Fruit fly (Drosophila melanogaster) whole organism, embryonic: ENCODE data around the gene Sema5c.

ENCODE experiments used
- Atf-2 ChIP-seq: fragments of 200-800 bp; sonication (Bioruptor generic); optimal IDR thresholded peaks from 2 replicates; lab custom pipeline; 2016; ENCODE audit warnings: missing biosample characterization, missing genetic modification characterization
- Bdp1 ChIP-seq: fragments of 200-800 bp; sonication (Bioruptor generic); optimal IDR thresholded peaks from 3 replicates; lab custom pipeline; 2016; ENCODE audit warnings: missing biosample characterization, missing genetic modification characterization
- CG10565 ChIP-seq: fragments of 200-800 bp; sonication (Bioruptor generic); optimal IDR thresholded peaks from 3 replicates; lab custom pipeline; 2016; ENCODE audit warnings: missing biosample characterization, mild to moderate bottlenecking, missing genetic modification characterization
- CG14710 ChIP-seq: fragments of 200-800 bp; sonication (Bioruptor generic); optimal IDR thresholded peaks from 3 replicates; lab custom pipeline; 2019; ENCODE audit warnings: missing biosample characterization, mild to moderate bottlenecking, missing genetic modification characterization, moderate library complexity
- CG15479 ChIP-seq: fragments of 200-800 bp; sonication (Bioruptor generic); optimal IDR thresholded peaks from 3 replicates; lab custom pipeline; 2019; ENCODE audit warnings: missing biosample characterization, mild to moderate bottlenecking, missing genetic modification characterization, moderate library complexity
- CG15696 ChIP-seq: fragments of 200-800 bp; sonication (Bioruptor generic); optimal IDR thresholded peaks from 2 replicates; lab custom pipeline; 2019; ENCODE audit warnings: missing biosample characterization, mild to moderate bottlenecking, missing genetic modification characterization, moderate library complexity
- CG17328 ChIP-seq: fragments of 200-800 bp; sonication (Bioruptor generic); IDR thresholded peaks from 2 replicates; pipeline ENCODE4 v1.3.6; 2022; ENCODE audit warnings: missing biosample characterization, missing genetic modification characterization
- CG18619 ChIP-seq: fragments of 200-800 bp; sonication (Bioruptor generic); optimal IDR thresholded peaks from 3 replicates; lab custom pipeline; 2017; ENCODE audit warnings: missing biosample characterization, mild to moderate bottlenecking, missing genetic modification characterization
- CG2875 ChIP-seq: fragments of 200-800 bp; sonication (Bioruptor generic); optimal IDR thresholded peaks from 2 replicates; lab custom pipeline; 2017; ENCODE audit warnings: missing biosample characterization, mild to moderate bottlenecking, missing genetic modification characterization, missing genetic modification reagents
- CG30020 ChIP-seq: fragments of 200-800 bp; optimal IDR thresholded peaks from 2 replicates; lab custom pipeline; 2019; ENCODE audit warnings: missing biosample characterization, mild to moderate bottlenecking, missing genetic modification characterization, moderate library complexity
- CG31441 ChIP-seq: fragments of 200-800 bp; sonication (Bioruptor generic); IDR thresholded peaks from 2 replicates; pipeline ENCODE4 v1.3.6; 2022; ENCODE audit warnings: missing biosample characterization, missing genetic modification characterization
- CG32767 ChIP-seq: fragments of 200-800 bp; sonication (Bioruptor generic); IDR thresholded peaks from 2 replicates; pipeline ENCODE4 v1.3.6; 2022; ENCODE audit warnings: missing biosample characterization, missing genetic modification characterization
- CG33213 ChIP-seq: fragments of 200-800 bp; sonication (Bioruptor generic); optimal IDR thresholded peaks from 3 replicates; lab custom pipeline; 2016; ENCODE audit warnings: missing biosample characterization, missing genetic modification characterization
- CG6854 ChIP-seq: fragments of 200-800 bp; sonication (Bioruptor generic); optimal IDR thresholded peaks from 3 replicates; lab custom pipeline; 2017; ENCODE audit warnings: missing biosample characterization, mild to moderate bottlenecking, missing genetic modification characterization
- CG7786 ChIP-seq: fragments of 200-800 bp; sonication (Bioruptor generic); optimal IDR thresholded peaks from 2 replicates; lab custom pipeline; 2016; ENCODE audit warnings: missing biosample characterization, missing genetic modification characterization
- CG8089 ChIP-seq: fragments of 200-800 bp; sonication (Bioruptor generic); optimal IDR thresholded peaks from 3 replicates; lab custom pipeline; 2016; ENCODE audit warnings: missing biosample characterization, missing genetic modification characterization
- CG8281 ChIP-seq: fragments of 200-800 bp; sonication (Bioruptor generic); optimal IDR thresholded peaks from 2 replicates; lab custom pipeline; 2018; ENCODE audit warnings: missing biosample characterization, mild to moderate bottlenecking, missing genetic modification characterization, moderate library complexity
- Chrac-16 ChIP-seq: fragments of 200-800 bp; sonication (Bioruptor generic); optimal IDR thresholded peaks from 3 replicates; lab custom pipeline; 2016; ENCODE audit warnings: missing biosample characterization, missing genetic modification characterization
- CoRest ChIP-seq: fragments of 200-800 bp; sonication (Bioruptor generic); optimal IDR thresholded peaks from 3 replicates; lab custom pipeline; 2018; ENCODE audit warnings: missing biosample characterization, mild to moderate bottlenecking, missing genetic modification characterization, moderate library complexity
- D19A ChIP-seq: fragments of 200-800 bp; optimal IDR thresholded peaks from 3 replicates; lab custom pipeline; 2019; ENCODE audit warnings: missing biosample characterization, mild to moderate bottlenecking, missing genetic modification characterization, moderate library complexity
- Dbx ChIP-seq: fragments of 200-800 bp; sonication (Bioruptor generic); IDR thresholded peaks from 3 replicates; pipeline ENCODE4 v1.3.6; 2022; ENCODE audit warnings: missing biosample characterization, missing genetic modification characterization
- GATAe ChIP-seq: fragments of 200-800 bp; sonication (Bioruptor generic); conservative IDR thresholded peaks from 2 replicates; pipeline ENCODE4 v1.3.6; 2022; ENCODE audit warnings: missing biosample characterization, missing genetic modification characterization
- Lim3 ChIP-seq: fragments of 200-800 bp; sonication (Bioruptor generic); IDR thresholded peaks from 2 replicates; pipeline ENCODE4 v1.3.6; 2022; ENCODE audit warnings: missing biosample characterization, missing genetic modification characterization
- MESR4 ChIP-seq: fragments of 200-800 bp; sonication (Bioruptor generic); optimal IDR thresholded peaks from 2 replicates; lab custom pipeline; 2018; ENCODE audit warnings: missing biosample characterization, mild to moderate bottlenecking, missing genetic modification characterization, moderate library complexity
- Ravus ChIP-seq: fragments of 200-800 bp; sonication (Bioruptor generic); IDR thresholded peaks from 2 replicates; pipeline ENCODE4 v1.3.6; 2022; ENCODE audit warnings: missing biosample characterization, missing genetic modification characterization
- TFAM ChIP-seq: fragments of 200-800 bp; sonication (Bioruptor generic); optimal IDR thresholded peaks from 2 replicates; lab custom pipeline; 2017; ENCODE audit warnings: missing biosample characterization, missing genetic modification characterization, inconsistent platforms
- Tbp ChIP-seq: fragments of >200 bp; optimal IDR thresholded peaks from 2 replicates; lab custom pipeline; 2018; ENCODE audit warnings: missing biosample characterization, missing genetic modification characterization
- Xrp1 ChIP-seq: fragments of 200-800 bp; sonication (Bioruptor generic); IDR thresholded peaks from 2 replicates; pipeline ENCODE4 v1.3.6; 2022; ENCODE audit warnings: missing biosample characterization, missing genetic modification characterization
- ase ChIP-seq: fragments of 200-800 bp; sonication (Bioruptor generic); IDR thresholded peaks from 3 replicates; pipeline ENCODE4 v1.3.6; 2022; ENCODE audit warnings: missing biosample characterization, missing genetic modification characterization
- ash1 ChIP-seq: fragments of 200-800 bp; sonication (Bioruptor generic); optimal IDR thresholded peaks from 2 replicates; lab custom pipeline; 2018; ENCODE audit warnings: missing biosample characterization, mild to moderate bottlenecking, missing genetic modification characterization
- cato ChIP-seq: fragments of 200-800 bp; sonication (Bioruptor generic); optimal IDR thresholded peaks from 2 replicates; lab custom pipeline; 2016; ENCODE audit warnings: missing biosample characterization, missing genetic modification characterization, borderline replicate concordance
- dmrt99B ChIP-seq: fragments of 200-800 bp; sonication (Bioruptor generic); optimal IDR thresholded peaks from 2 replicates; lab custom pipeline; 2018; ENCODE audit warnings: missing biosample characterization, mild to moderate bottlenecking, missing genetic modification characterization, moderate library complexity
- fd3F ChIP-seq: fragments of 200-800 bp; sonication (Bioruptor generic); optimal IDR thresholded peaks from 2 replicates; lab custom pipeline; 2018; ENCODE audit warnings: missing biosample characterization, mild to moderate bottlenecking, missing genetic modification characterization, moderate library complexity
- fu2 ChIP-seq: fragments of 200-800 bp; sonication (Bioruptor generic); optimal IDR thresholded peaks from 2 replicates; lab custom pipeline; 2016; ENCODE audit warnings: missing biosample characterization, missing genetic modification characterization
- ham ChIP-seq: fragments of 200-800 bp; sonication (Bioruptor generic); IDR thresholded peaks from 2 replicates; pipeline ENCODE4 v1.3.6; 2022; ENCODE audit warnings: missing biosample characterization, missing genetic modification characterization
- hkb ChIP-seq, 2 experiments: fragments of 200-800 bp in 1 of 2; fragments of >200 bp in 1 of 2; sonication (Bioruptor generic) in 1 of 2; IDR thresholded peaks in 1 of 2; optimal IDR thresholded peaks in 1 of 2; 2 replicates each; pipeline versions ENCODE4 v1.3.6 to Lab custom; 2017 to 2022; ENCODE audit warnings: missing biosample characterization in 1 of 2, missing genetic modification characterization in 1 of 2
- ind ChIP-seq: fragments of 200-800 bp; sonication (Bioruptor generic); optimal IDR thresholded peaks from 3 replicates; lab custom pipeline; 2016; ENCODE audit warnings: missing biosample characterization, missing genetic modification characterization
- lilli ChIP-seq: fragments of 200-800 bp; sonication (Bioruptor generic); optimal IDR thresholded peaks from 3 replicates; lab custom pipeline; 2016; ENCODE audit warnings: missing biosample characterization, missing genetic modification characterization
- nerfin-1 ChIP-seq: fragments of 200-800 bp; sonication (Bioruptor generic); optimal IDR thresholded peaks from 3 replicates; lab custom pipeline; 2019; ENCODE audit warnings: missing biosample characterization, mild to moderate bottlenecking, missing genetic modification characterization, moderate library complexity
- onecut ChIP-seq: fragments of 200-800 bp; sonication (Bioruptor generic); IDR thresholded peaks from 2 replicates; pipeline ENCODE4 v1.3.6; 2022; ENCODE audit warnings: missing biosample characterization, missing genetic modification characterization
- pum ChIP-seq: fragments of 200-800 bp; sonication (Bioruptor generic); optimal IDR thresholded peaks from 2 replicates; lab custom pipeline; 2016; ENCODE audit warnings: missing biosample characterization, missing genetic modification characterization
- ranshi ChIP-seq: fragments of 200-800 bp; sonication (Bioruptor generic); IDR thresholded peaks from 2 replicates; pipeline ENCODE4 v1.3.6; 2022; ENCODE audit warnings: missing biosample characterization, missing genetic modification characterization
- sens-2 ChIP-seq: fragments of 200-800 bp; sonication (Bioruptor generic); IDR thresholded peaks from 2 replicates; pipeline ENCODE4 v1.3.6; 2022; ENCODE audit warnings: missing biosample characterization, missing genetic modification characterization
- sisA ChIP-seq: fragments of 200-800 bp; sonication (Bioruptor generic); IDR thresholded peaks from 2 replicates; pipeline ENCODE4 v1.3.6; 2022; ENCODE audit warnings: missing biosample characterization, missing genetic modification characterization
- slp2 ChIP-seq: fragments of 200-800 bp; sonication (Bioruptor generic); optimal IDR thresholded peaks from 2 replicates; lab custom pipeline; 2016; ENCODE audit warnings: missing biosample characterization, missing genetic modification characterization
- so ChIP-seq: fragments of 200-800 bp; sonication (Bioruptor generic); IDR thresholded peaks from 3 replicates; pipeline ENCODE4 v1.3.6; 2022; ENCODE audit warnings: missing biosample characterization, missing genetic modification characterization
- sqz ChIP-seq: fragments of 200-800 bp; sonication (Bioruptor generic); optimal IDR thresholded peaks from 3 replicates; lab custom pipeline; 2018; ENCODE audit warnings: missing biosample characterization, mild to moderate bottlenecking, missing genetic modification characterization
- tgo ChIP-seq: fragments of 200-800 bp; sonication (Bioruptor generic); IDR thresholded peaks from 3 replicates; pipeline ENCODE4 v1.3.6; 2022; ENCODE audit warnings: missing biosample characterization, missing genetic modification characterization
- trh ChIP-seq: fragments of 200-800 bp; sonication (Bioruptor generic); optimal IDR thresholded peaks from 2 replicates; lab custom pipeline; 2016; ENCODE audit warnings: missing biosample characterization, missing genetic modification characterization
- unc-4 ChIP-seq: fragments of 200-800 bp; sonication (Bioruptor generic); IDR thresholded peaks from 2 replicates; pipeline ENCODE4 v1.3.6; 2022; ENCODE audit warnings: missing biosample characterization, missing genetic modification characterization; ENCODE audit not compliant: partially characterized antibody
- zen ChIP-seq: fragments of 200-800 bp; sonication (Bioruptor generic); optimal IDR thresholded peaks from 3 replicates; lab custom pipeline; 2018; ENCODE audit warnings: missing biosample characterization, mild to moderate bottlenecking, missing genetic modification characterization, moderate library complexity

The Sema5c gene

DNA sequence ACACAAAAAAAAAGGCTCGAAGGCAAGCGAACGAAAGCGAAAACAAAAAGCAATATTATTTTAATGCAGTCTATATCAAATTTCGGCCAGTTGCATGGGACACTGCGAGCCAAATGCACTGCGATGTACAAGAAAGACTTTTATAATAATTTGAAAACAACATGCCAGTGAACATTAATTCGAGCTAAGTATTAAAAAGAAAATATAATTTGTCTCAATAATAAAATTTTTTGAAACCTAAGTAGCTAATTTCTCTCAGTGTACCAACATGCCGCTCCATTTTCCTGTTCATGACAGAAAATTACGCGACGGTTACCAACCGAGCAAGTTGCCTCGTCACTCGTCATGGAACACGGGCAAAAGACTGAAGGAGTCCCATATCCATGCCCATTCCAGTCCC lies 4.3 kb downstream of the Sema5c start (continued):
- TF ChIP-seq CG8281 (tag; lab: Kevin White, UChicago): no peak
- TF ChIP-seq Xrp1 (GFP tag; lab: Robert Waterston, UW): peak; percentile 88
- TF ChIP-seq ranshi (GFP tag; lab: Robert Waterston, UW): peak; percentile 61; the same call in 1 of the 2 replicates
- peak; percentile 60 for TF ChIP-seq slp2 (GFP tag; lab: Kevin White, UChicago)
- no peak for TF ChIP-seq CG33213 (GFP tag; lab: Kevin White, UChicago)
- TF ChIP-seq Dbx (GFP tag; lab: Robert Waterston, UW): no peak
- peak; percentile 28 for TF ChIP-seq CG7786 (GFP tag; lab: Kevin White, UChicago)
- TF ChIP-seq fu2 (GFP tag; lab: Kevin White, UChicago): no peak
- TF ChIP-seq CG10565 (GFP tag; lab: Kevin White, UChicago): no peak
- peak; percentile 5 for TF ChIP-seq TFAM (GFP tag; lab: Kevin White, UChicago)
- no peak for TF ChIP-seq GATAe (GFP tag; lab: Robert Waterston, UW)
- TF ChIP-seq zen: peak; percentile 76
- no peak for TF ChIP-seq CG15479 (GFP tag; lab: Kevin White, UChicago)
- peak; percentile 61 for TF ChIP-seq Chrac-16 (GFP tag; lab: Kevin White, UChicago)
- peak; percentile 62; the same call in 1 of the 3 replicates for TF ChIP-seq so (GFP tag; lab: Robert Waterston, UW)
- peak; percentile 74 for TF ChIP-seq sisA (GFP tag; lab: Robert Waterston, UW)
- no peak for TF ChIP-seq CG30020
- TF ChIP-seq Atf-2: peak; percentile 57
- peak; percentile 61 for TF ChIP-seq dmrt99B (tag; lab: Kevin White, UChicago)
- TF ChIP-seq ind (GFP tag; lab: Kevin White, UChicago): peak; percentile 31
- TF ChIP-seq sens-2 (GFP tag; lab: Robert Waterston, UW): peak; percentile 53; the same call in 1 of the 2 replicates
- no peak for TF ChIP-seq hkb (optimal IDR thresholded peaks at IDR 0.05; lab: Kevin White, UChicago)
- peak; percentile 71 for TF ChIP-seq hkb (GFP tag; IDR thresholded peaks at IDR 0.05; lab: Robert Waterston, UW)
- no peak for TF ChIP-seq Tbp
- TF ChIP-seq nerfin-1 (tag; lab: Kevin White, UChicago): peak; percentile 42
- TF ChIP-seq ham (GFP tag; lab: Robert Waterston, UW): no peak
- TF ChIP-seq CG8089 (GFP tag; lab: Kevin White, UChicago): peak; percentile 10
- TF ChIP-seq onecut (GFP tag; lab: Robert Waterston, UW): peak; percentile 42; the same call in 1 of the 2 replicates
- peak; percentile 34 for TF ChIP-seq lilli (GFP tag; lab: Kevin White, UChicago)
- peak; percentile 61 for TF ChIP-seq D19A (tag; lab: Kevin White, UChicago)
- TF ChIP-seq unc-4 (GFP tag; lab: Robert Waterston, UW): no peak
- peak; percentile 61 for TF ChIP-seq CG31441 (GFP tag; lab: Robert Waterston, UW)
- TF ChIP-seq ash1 (GFP tag; lab: Kevin White, UChicago): no peak
- TF ChIP-seq CG18619: peak; percentile 13
- TF ChIP-seq CoRest: peak; percentile 64
- TF ChIP-seq CG32767 (GFP tag; lab: Robert Waterston, UW): no peak
- TF ChIP-seq CG2875 (GFP tag; lab: Kevin White, UChicago): peak; percentile 24
- no peak for TF ChIP-seq MESR4
- peak; percentile 13 for TF ChIP-seq Bdp1 (GFP tag; lab: Kevin White, UChicago)
- peak; percentile 49 for TF ChIP-seq pum (GFP tag; lab: Kevin White, UChicago)
- peak; percentile 34 for TF ChIP-seq trh (GFP tag; lab: Kevin White, UChicago)
- TF ChIP-seq CG15696: peak; percentile 89
- peak; percentile 73 for TF ChIP-seq CG14710 (tag; lab: Kevin White, UChicago)
- no peak for TF ChIP-seq Lim3 (GFP tag; lab: Robert Waterston, UW)
- TF ChIP-seq CG17328 (GFP tag; lab: Robert Waterston, UW): peak; percentile 67
- TF ChIP-seq fd3F (GFP tag; lab: Kevin White, UChicago): peak; percentile 10
- no peak for TF ChIP-seq CG6854 (GFP tag; lab: Kevin White, UChicago)
- peak; percentile 47 for TF ChIP-seq cato (GFP tag; lab: Kevin White, UChicago)
- TF ChIP-seq ase (GFP tag; lab: Robert Waterston, UW): no peak
- TF ChIP-seq sqz (GFP tag; lab: Kevin White, UChicago): peak; percentile 68
- no peak for TF ChIP-seq Ravus
- peak; percentile 63 for TF ChIP-seq tgo
